Worm (Caenorhabditis elegans) whole organism, L4/young adult: ENCODE measurements around the gene srb-11.

Source experiments
- dao-5 ChIP-seq: sonication (generic microtip); optimal IDR thresholded peaks from 2 replicates; lab custom pipeline; 2016; ENCODE audit warnings: missing genotype, missing genetic modification characterization, moderate library complexity, missing compliant biosample characterization
- him-1 ChIP-seq: sonication (generic microtip); optimal IDR thresholded peaks from 2 replicates; lab custom pipeline; 2016; ENCODE audit warnings: missing genotype, missing genetic modification reagents, missing genetic modification characterization, missing compliant biosample characterization

DNA sequence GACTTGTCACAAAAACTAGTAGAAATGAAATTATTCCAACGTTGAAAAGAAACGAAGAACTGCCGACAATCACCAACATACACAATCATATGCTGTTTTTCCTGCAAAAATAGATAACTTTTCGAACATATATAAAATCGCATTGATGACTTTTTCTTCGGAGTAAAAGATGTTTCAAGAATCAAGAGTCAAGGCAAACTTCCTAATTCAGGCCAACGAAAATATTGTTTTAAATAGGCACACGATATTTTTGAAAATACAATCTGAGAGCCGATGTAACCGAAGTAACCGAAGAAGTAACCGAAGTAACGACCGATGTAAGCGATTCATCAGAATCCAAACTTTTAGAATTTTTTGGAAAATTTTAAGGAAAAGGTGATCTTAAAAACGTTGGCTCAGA lies 27.2 kb upstream of the srb-11 start, which contains the start of gene C09E7.10:
- no peak for TF ChIP-seq him-1 (tag; lab: Kevin White, UChicago)
- TF ChIP-seq dao-5, result no peak
